Fruit fly (Drosophila melanogaster) whole organism, larva: ENCODE data around the gene CG2224.

Experiments used
- noc ChIP-seq: fragments of 200-800 bp; sonication (Bioruptor generic); optimal IDR thresholded peaks from 3 replicates; lab custom pipeline; 2019; ENCODE audit warnings: missing biosample characterization, mild to moderate bottlenecking, missing genetic modification characterization, moderate library complexity

The CG2224 gene

dm6 chr3R:30467062-30467461 lies 8.0 kb upstream of the CG2224 start:
- TF ChIP-seq noc (tag; lab: Kevin White, UChicago): no peak

- no peak for TF ChIP-seq noc (tag; lab: Kevin White, UChicago)
These were observed 7.4 kb upstream of the CG2224 start for dm6 chr3R:30466515-30466914.

dm6 chr3R:30465775-30466494 lies 6.8 kb upstream of the CG2224 start, which contains the start of gene PH4alphaEFB:
Gene PH4alphaEFB, plus strand, starts transcription at chr3R:30466050.
- no peak for TF ChIP-seq noc (tag; lab: Kevin White, UChicago)

dm6 chr3R:30464244-30464643 lies 5.1 kb upstream of the CG2224 start:
- TF ChIP-seq noc (tag; lab: Kevin White, UChicago): no peak

- TF ChIP-seq noc (tag; lab: Kevin White, UChicago): peak; percentile 26
These were observed 2.6 kb upstream of the CG2224 start for dm6 chr3R:30461608-30462243.

dm6 chr3R:30460187-30460586 lies 1.1 kb upstream of the CG2224 start:
- no peak for TF ChIP-seq noc (tag; lab: Kevin White, UChicago)

dm6 chr3R:30455817-30456544 lies 3.1 kb downstream of the CG2224 start, which contains the start of gene aralar1:
Gene aralar1, minus strand, starts transcription at chr3R:30455867.
- no peak for TF ChIP-seq noc (tag; lab: Kevin White, UChicago)

dm6 chr3R:30454442-30454841 lies 4.7 kb downstream of the CG2224 start:
- TF ChIP-seq noc (tag; lab: Kevin White, UChicago): no peak

- no peak for TF ChIP-seq noc (tag; lab: Kevin White, UChicago)
These were observed 5.9 kb downstream of the CG2224 start for dm6 chr3R:30453236-30453635.

- no peak for TF ChIP-seq noc (tag; lab: Kevin White, UChicago)
These were observed 8.3 kb downstream of the CG2224 start for dm6 chr3R:30450690-30451343.

- peak; percentile 56 for TF ChIP-seq noc (tag; lab: Kevin White, UChicago)
These were observed 8.9 kb downstream of the CG2224 start for dm6 chr3R:30450224-30450623.

- TF ChIP-seq noc (tag; lab: Kevin White, UChicago): peak; percentile 70
These were observed 9.7 kb downstream of the CG2224 start for dm6 chr3R:30449446-30449845.

- no peak for TF ChIP-seq noc (tag; lab: Kevin White, UChicago)
These were observed 14.2 kb downstream of the CG2224 start, which contains the start of gene Osi23 for dm6 chr3R:30444946-30445345. Gene Osi23, minus strand, starts transcription at chr3R:30445046.

- TF ChIP-seq noc (tag; lab: Kevin White, UChicago): no peak
These were observed 15.5 kb downstream of the CG2224 start, which contains the start of gene CG15537 for dm6 chr3R:30443549-30444133. Gene CG15537, minus strand, starts transcription at chr3R:30443599.
